Comparison of ENCODE assay signal across 1 fruit fly cellular context in genomic region chr3L:22742945-22743582, dm6.
TF ChIP-seq lines count a peak whose summit lies in the region.

No protein-coding gene starts in this region.

TF ChIP-seq in whole organism, embryonic, 481 proteins besides CTCF, POLR2A, EP300 and RAD21 (continued from another document):
- TF ChIP-seq CG14710 (tag; optimal IDR thresholded peaks at IDR 0.05; lab: Kevin White, UChicago), result peak; percentile 12
- no peak for TF ChIP-seq cwo (GFP tag; optimal IDR thresholded peaks at IDR 0.05; lab: Kevin White, UChicago)
- no peak for TF ChIP-seq ewg (GFP tag; optimal IDR thresholded peaks at IDR 0.05; lab: Kevin White, UChicago)
- peak; percentile 36 for TF ChIP-seq CG2712 (tag; optimal IDR thresholded peaks at IDR 0.05; lab: Kevin White, UChicago)
- TF ChIP-seq al (GFP tag; IDR thresholded peaks at IDR 0.05; lab: Robert Waterston, UW), result no peak
- no peak for TF ChIP-seq CG30431 (GFP tag; optimal IDR thresholded peaks at IDR 0.05; lab: Kevin White, UChicago)
- TF ChIP-seq CG18599 (GFP tag; optimal IDR thresholded peaks at IDR 0.05; lab: Kevin White, UChicago), result no peak
- TF ChIP-seq Xrp1 (GFP tag; IDR thresholded peaks at IDR 0.05; lab: Robert Waterston, UW), result 0 out of 2 replicates have a peak, but pooled peaks have one; percentile 28
- no peak for TF ChIP-seq CHES-1-like (GFP tag; optimal IDR thresholded peaks at IDR 0.05; lab: Kevin White, UChicago)
- no peak for TF ChIP-seq dimm (GFP tag; IDR thresholded peaks at IDR 0.05; lab: Robert Waterston, UW)
- peak; percentile 54 for TF ChIP-seq CG18262 (tag; optimal IDR thresholded peaks at IDR 0.05; lab: Kevin White, UChicago)
- no peak for TF ChIP-seq CG2120 (GFP tag; optimal IDR thresholded peaks at IDR 0.05; lab: Kevin White, UChicago)
- TF ChIP-seq BtbVII (GFP tag; optimal IDR thresholded peaks at IDR 0.05; lab: Kevin White, UChicago), result no peak
- TF ChIP-seq CG11723 (GFP tag; optimal IDR thresholded peaks at IDR 0.05; lab: Kevin White, UChicago), result peak; percentile 0
- no peak for TF ChIP-seq CG3995 (GFP tag; optimal IDR thresholded peaks at IDR 0.05; lab: Kevin White, UChicago)
- no peak for TF ChIP-seq Blimp-1 (GFP tag; optimal IDR thresholded peaks at IDR 0.05; lab: Kevin White, UChicago)
- TF ChIP-seq shn (GFP tag; optimal IDR thresholded peaks at IDR 0.05; lab: Kevin White, UChicago), result no peak
- TF ChIP-seq ttk (GFP tag; IDR thresholded peaks at IDR 0.05; lab: Robert Waterston, UW), result no peak
- TF ChIP-seq odd (GFP tag; optimal IDR thresholded peaks at IDR 0.05; lab: Kevin White, UChicago), result no peak
- peak; percentile 16 for TF ChIP-seq Med (GFP tag; lab: Kevin White, UChicago)
- peak; percentile 15 for TF ChIP-seq dmrt99B (tag; optimal IDR thresholded peaks at IDR 0.05; lab: Kevin White, UChicago)
- TF ChIP-seq CG12769 (tag; optimal IDR thresholded peaks at IDR 0.05; lab: Kevin White, UChicago), result no peak
- peak; percentile 12 for TF ChIP-seq nmo (GFP tag; optimal IDR thresholded peaks at IDR 0.05; lab: Kevin White, UChicago)
- TF ChIP-seq CG4707 (GFP tag; optimal IDR thresholded peaks at IDR 0.05; lab: Kevin White, UChicago), result peak; percentile 45
- TF ChIP-seq CG18476 (GFP tag; optimal IDR thresholded peaks at IDR 0.05; lab: Kevin White, UChicago), result no peak
- no peak for TF ChIP-seq ara (GFP tag; IDR thresholded peaks at IDR 0.05; lab: Robert Waterston, UW)
- TF ChIP-seq ATbp (GFP tag; optimal IDR thresholded peaks at IDR 0.05; lab: Kevin White, UChicago), result no peak
TF ChIP-seq in whole organism, embryonic: peak in this region for 44.
